Worm (Caenorhabditis elegans) whole organism, young adult: ENCODE results near the gene C27C12.4.

ENCODE experiments used
- B0035.1 ChIP-seq: sonication (generic microtip); optimal IDR thresholded peaks from 2 replicates; lab custom pipeline; 2016; ENCODE audit warnings: missing genetic modification characterization, mild to moderate bottlenecking, missing compliant biosample characterization, missing genotype, missing genetic modification reagents
- C17E4.6 ChIP-seq: fragments of 200-800 bp; sonication (Bioruptor generic); IDR thresholded peaks from 2 replicates; pipeline ENCODE4 v1.3.6; 2022; ENCODE audit warnings: missing genetic modification reagents, missing genetic modification characterization, missing compliant biosample characterization
- D2030.7 ChIP-seq: fragments of 200-800 bp; sonication (Bioruptor generic); IDR thresholded peaks from 2 replicates; pipeline ENCODE4 v1.3.6; 2022; ENCODE audit warnings: missing genetic modification reagents, missing genetic modification characterization, missing compliant biosample characterization
- F10E7.11 ChIP-seq: sonication (generic microtip); optimal IDR thresholded peaks from 2 replicates; lab custom pipeline; 2017; ENCODE audit warnings: mild to moderate bottlenecking, missing genetic modification characterization, moderate library complexity, missing compliant biosample characterization
- F37B4.10 ChIP-seq: fragments of 200-800 bp; sonication (Bioruptor generic); IDR thresholded peaks from 2 replicates; pipeline ENCODE4 v1.3.6; 2022; ENCODE audit warnings: missing genetic modification characterization, missing compliant biosample characterization
- F39B2.1 ChIP-seq: fragments of 200-800 bp; sonication (Bioruptor generic); IDR thresholded peaks from 2 replicates; pipeline ENCODE4 v1.3.6; 2022; ENCODE audit warnings: missing genetic modification reagents, missing genetic modification characterization, missing compliant biosample characterization
- F57A8.1 ChIP-seq: fragments of 200-800 bp; sonication (Bioruptor generic); optimal IDR thresholded peaks from 2 replicates; lab custom pipeline; 2018; ENCODE audit warnings: mild to moderate bottlenecking, missing genetic modification characterization, moderate library complexity, missing compliant biosample characterization
- K11D2.4 ChIP-seq: fragments of 200-800 bp; sonication (Bioruptor generic); IDR thresholded peaks from 2 replicates; pipeline ENCODE4 v1.3.6; 2022; ENCODE audit warnings: missing genetic modification reagents, missing genetic modification characterization, missing compliant biosample characterization
- T07F8.4 ChIP-seq: sonication (generic microtip); optimal IDR thresholded peaks from 2 replicates; lab custom pipeline; 2016; ENCODE audit warnings: mild to moderate bottlenecking, missing genetic modification characterization, moderate library complexity, missing compliant biosample characterization
- Y95B8A.8 ChIP-seq: fragments of 200-800 bp; sonication (Bioruptor generic); IDR thresholded peaks from 2 replicates; pipeline ENCODE4 v1.3.6; 2022; ENCODE audit warnings: missing genetic modification reagents, missing genetic modification characterization, missing compliant biosample characterization
- ZK185.1 ChIP-seq: sonication (generic microtip); optimal IDR thresholded peaks from 2 replicates; lab custom pipeline; 2016; ENCODE audit warnings: mild to moderate bottlenecking, missing genetic modification characterization, missing compliant biosample characterization; ENCODE audit not compliant: poor library complexity, severe bottlenecking
- atf-7 ChIP-seq: sonication (generic microtip); optimal IDR thresholded peaks from 2 replicates; lab custom pipeline; 2017; ENCODE audit warnings: mild to moderate bottlenecking, missing genetic modification characterization, missing compliant biosample characterization
- ceh-27 ChIP-seq: fragments of 200-800 bp; sonication (Bioruptor generic); optimal IDR thresholded peaks from 2 replicates; lab custom pipeline; 2018; ENCODE audit warnings: mild to moderate bottlenecking, missing genetic modification characterization, moderate library complexity, missing compliant biosample characterization
- ceh-40 ChIP-seq: fragments of 200-800 bp; sonication (Bioruptor generic); IDR thresholded peaks from 2 replicates; pipeline ENCODE4 v1.3.6; 2022; ENCODE audit warnings: missing genetic modification characterization, missing compliant biosample characterization
- ceh-58 ChIP-seq: fragments of 200-800 bp; sonication (Bioruptor generic); IDR thresholded peaks from 2 replicates; pipeline ENCODE4 v1.3.6; 2022; ENCODE audit warnings: missing genetic modification characterization, missing compliant biosample characterization
- ceh-91 ChIP-seq: fragments of 200-800 bp; sonication (Bioruptor generic); IDR thresholded peaks from 2 replicates; pipeline ENCODE4 v1.3.6; 2022; ENCODE audit warnings: missing genetic modification reagents, missing genetic modification characterization, missing compliant biosample characterization
- chd-7 ChIP-seq: sonication (generic microtip); optimal IDR thresholded peaks from 2 replicates; lab custom pipeline; 2016; ENCODE audit warnings: mild to moderate bottlenecking, missing genetic modification characterization, moderate library complexity, missing compliant biosample characterization
- die-1 ChIP-seq: sonication (generic microtip); optimal IDR thresholded peaks from 2 replicates; lab custom pipeline; 2016; ENCODE audit warnings: missing genotype, mild to moderate bottlenecking, missing genetic modification characterization, missing compliant biosample characterization
- dpl-1 ChIP-seq: fragments of 150-350 bp; optimal IDR thresholded peaks from 2 replicates; lab custom pipeline; 2014; ENCODE audit warnings: missing biosample characterization, missing genetic modification reagents, missing genetic modification characterization
- efl-1 ChIP-seq: fragments of 150-350 bp; optimal IDR thresholded peaks from 2 replicates; lab custom pipeline; 2014; ENCODE audit warnings: missing biosample characterization, missing genetic modification reagents, missing genetic modification characterization
- egrh-3 ChIP-seq: fragments of 200-800 bp; sonication (Bioruptor generic); IDR thresholded peaks from 2 replicates; pipeline ENCODE4 v1.3.6; 2022; ENCODE audit warnings: missing genetic modification reagents, missing genetic modification characterization, missing compliant biosample characterization
- gei-17 ChIP-seq: fragments of 200-800 bp; sonication (Bioruptor generic); optimal IDR thresholded peaks from 2 replicates; lab custom pipeline; 2018; ENCODE audit warnings: mild to moderate bottlenecking, missing genetic modification characterization, missing compliant biosample characterization
- hrde-1 ChIP-seq: sonication (generic microtip); optimal IDR thresholded peaks from 2 replicates; lab custom pipeline; 2016; ENCODE audit warnings: missing genetic modification characterization, mild to moderate bottlenecking, missing compliant biosample characterization, moderate library complexity, missing genotype, missing genetic modification reagents, borderline replicate concordance
- lin-35 ChIP-seq, 3 experiments: fragments of 150-350 bp in 2 of 3; sonication (generic microtip) in 1 of 3; optimal IDR thresholded peaks; 2 replicates each; lab custom pipeline; 2014 to 2018; ENCODE audit warnings: missing biosample characterization in 3 of 3, missing genetic modification characterization in 3 of 3, missing genetic modification reagents in 3 of 3
- madf-3 ChIP-seq: fragments of 200-800 bp; sonication (Bioruptor generic); IDR thresholded peaks from 2 replicates; pipeline ENCODE4 v1.3.6; 2022; ENCODE audit warnings: missing genetic modification reagents, missing genetic modification characterization, missing compliant biosample characterization
- madf-6 ChIP-seq: fragments of 200-800 bp; sonication (Bioruptor generic); IDR thresholded peaks from 2 replicates; pipeline ENCODE4 v1.3.6; 2022; ENCODE audit warnings: missing genetic modification reagents, missing genetic modification characterization, missing compliant biosample characterization
- madf-8 ChIP-seq: fragments of 200-800 bp; sonication (Bioruptor generic); conservative IDR thresholded peaks from 2 replicates; pipeline ENCODE4 v1.3.6; 2022; ENCODE audit warnings: missing genetic modification reagents, missing genetic modification characterization, missing compliant biosample characterization
- mcd-1 ChIP-seq: fragments of 200-800 bp; sonication (Bioruptor generic); IDR thresholded peaks from 2 replicates; pipeline ENCODE4 v1.3.6; 2022; ENCODE audit warnings: missing genetic modification reagents, missing genetic modification characterization, missing compliant biosample characterization
- nfya-1 ChIP-seq: sonication (generic microtip); optimal IDR thresholded peaks from 2 replicates; lab custom pipeline; 2017; ENCODE audit warnings: antibody characterized with exemption, missing compliant biosample characterization, missing genetic modification characterization, borderline replicate concordance; ENCODE audit not compliant: insufficient read depth
- nhr-120 ChIP-seq: fragments of 200-800 bp; sonication (Bioruptor generic); IDR thresholded peaks from 2 replicates; pipeline ENCODE4 v1.3.6; 2022; ENCODE audit warnings: missing genetic modification characterization, missing compliant biosample characterization
- nhr-179 ChIP-seq: sonication (generic microtip); optimal IDR thresholded peaks from 2 replicates; lab custom pipeline; 2016; ENCODE audit warnings: mild to moderate bottlenecking, missing genetic modification characterization, missing compliant biosample characterization
- pbrm-1 ChIP-seq: fragments of 200-800 bp; sonication (Bioruptor generic); IDR thresholded peaks from 2 replicates; pipeline ENCODE4 v1.3.6; 2022; ENCODE audit warnings: missing genetic modification reagents, missing genetic modification characterization, missing compliant biosample characterization
- pha-4 ChIP-seq: fragments of 150-350 bp; sonication (generic microtip); optimal IDR thresholded peaks from 2 replicates; lab custom pipeline; 2014; ENCODE audit warnings: missing biosample characterization, missing genetic modification reagents, missing genetic modification characterization
- snpc-1.3 ChIP-seq: sonication (generic microtip); optimal IDR thresholded peaks from 2 replicates; lab custom pipeline; 2017; ENCODE audit warnings: missing genetic modification characterization, mild to moderate bottlenecking, missing compliant biosample characterization, antibody characterized with exemption, moderate library complexity, missing genotype, missing genetic modification reagents; ENCODE audit not compliant: insufficient read depth
- xnd-1 ChIP-seq: sonication (generic microtip); optimal IDR thresholded peaks from 2 replicates; lab custom pipeline; 2016; ENCODE audit warnings: missing genotype, missing genetic modification reagents, missing genetic modification characterization, missing compliant biosample characterization
- zfh-2 ChIP-seq: fragments of 200-800 bp; sonication (Bioruptor generic); conservative IDR thresholded peaks from 2 replicates; pipeline ENCODE4 v1.3.6; 2022; ENCODE audit warnings: missing genetic modification reagents, missing genetic modification characterization, missing compliant biosample characterization

Gene C27C12.4

DNA sequence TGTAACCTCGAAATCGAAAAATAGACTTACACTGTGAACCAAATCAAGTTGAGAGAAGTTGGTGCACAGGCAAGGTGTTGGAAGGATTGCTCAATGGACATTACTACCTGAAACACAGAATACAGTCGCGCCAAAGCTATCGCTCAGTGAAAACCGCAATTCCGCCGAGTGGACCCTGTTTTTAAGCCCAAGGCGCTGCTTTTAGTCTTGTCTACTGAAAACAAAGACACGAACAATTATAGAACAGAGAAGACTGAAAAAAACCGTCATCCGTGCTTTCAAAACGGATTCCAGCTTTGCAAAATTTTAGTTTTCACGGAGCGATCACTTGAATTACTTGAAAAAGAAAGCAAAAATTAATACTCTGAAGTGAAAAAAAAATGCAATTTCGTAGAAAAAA, 14.3 kb downstream of the C27C12.4 start, which contains the start of gene F31F6.1:
TSS of gene F31F6.1 (minus strand) at position 101 of the 400 bp plus-strand sequence.
- TF ChIP-seq snpc-1.3 (tag; lab: Kevin White, UChicago): no peak
- TF ChIP-seq F57A8.1 (GFP tag; lab: Kevin White, UChicago): no peak
- TF ChIP-seq F37B4.10 (GFP tag; lab: Robert Waterston, UW): no peak
- TF ChIP-seq D2030.7: no peak
- TF ChIP-seq madf-3 (GFP tag; lab: Robert Waterston, UW): no peak
- no peak for TF ChIP-seq gei-17 (GFP tag; lab: Kevin White, UChicago)
- no peak for TF ChIP-seq nhr-179
- TF ChIP-seq efl-1: no peak

DNA sequence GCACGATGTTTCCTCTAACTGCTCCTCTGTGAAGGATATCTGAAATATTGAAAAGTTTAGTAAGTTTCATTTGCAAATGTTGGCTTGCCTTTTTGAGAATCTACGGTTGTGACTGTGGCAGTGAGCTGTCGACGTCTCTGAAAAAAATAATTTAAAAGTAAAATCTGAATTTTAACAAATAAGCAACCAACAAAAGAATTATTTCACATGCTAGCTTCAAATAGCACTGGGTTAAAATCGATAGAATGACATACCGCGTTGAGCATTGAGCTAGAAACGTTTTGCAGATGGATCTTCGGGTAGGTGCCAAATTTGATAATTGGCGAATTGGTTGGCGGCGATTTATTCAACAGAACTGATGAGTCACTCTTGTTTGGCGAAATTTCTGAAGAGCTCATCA, 17.9 kb downstream of the C27C12.4 start, which contains the start of gene F31F6.2:
TSS of gene F31F6.2 (minus strand) at position 101 of the 400 bp plus-strand sequence.
- no peak for TF ChIP-seq zfh-2 (GFP tag; lab: Robert Waterston, UW)
- no peak for TF ChIP-seq hrde-1 (tag; lab: Kevin White, UChicago)
- no peak for TF ChIP-seq lin-35 (GFP tag; optimal IDR thresholded peaks at IDR 0.05; lab: Kevin White, UChicago)
- no peak for TF ChIP-seq K11D2.4 (GFP tag; lab: Robert Waterston, UW)
- no peak for TF ChIP-seq ZK185.1 (tag; lab: Kevin White, UChicago)
- TF ChIP-seq nfya-1 (tag; lab: Kevin White, UChicago): no peak
- no peak for TF ChIP-seq efl-1
- no peak for TF ChIP-seq chd-7 (tag; lab: Kevin White, UChicago)
- TF ChIP-seq pha-4: no peak
- no peak for TF ChIP-seq nhr-179
- TF ChIP-seq madf-6: no peak
- no peak for TF ChIP-seq T07F8.4 (tag; lab: Kevin White, UChicago)
- TF ChIP-seq gei-17 (GFP tag; lab: Kevin White, UChicago): no peak
- no peak for TF ChIP-seq ceh-27 (GFP tag; lab: Kevin White, UChicago)

- TF ChIP-seq madf-6 (peak; percentile 65), nhr-120 (no peak), mcd-1 (GFP tag; lab: Robert Waterston, UW) (peak; percentile 46), madf-8 (GFP tag; lab: Robert Waterston, UW) (0 out of 2 replicates have a peak, but pooled peaks have one; percentile 8), madf-3 (GFP tag; lab: Robert Waterston, UW) (no peak), ceh-91 (GFP tag; lab: Robert Waterston, UW) (no peak), efl-1 (peak; percentile 73), F39B2.1 (GFP tag; lab: Robert Waterston, UW) (no peak), ceh-58 (no peak), ceh-40 (GFP tag; lab: Robert Waterston, UW) (no peak), pbrm-1 (no peak), dpl-1 (GFP tag; lab: Kevin White, UChicago) (peak; percentile 38)
Observed at ce11 chrX:14872817-14873469, 19.1 kb downstream of the C27C12.4 start, which contains the start of gene F31F6.3. Gene F31F6.3 (minus strand): TSS chrX:14872867.

- TF ChIP-seq lin-35 (GFP tag; optimal IDR thresholded peaks at IDR 0.05; lab: Kevin White, UChicago) (no peak), egrh-3 (GFP tag; lab: Robert Waterston, UW) (no peak), xnd-1 (tag; lab: Kevin White, UChicago) (no peak), die-1 (no peak), C17E4.6 (no peak), nhr-179 (no peak), ceh-91 (GFP tag; lab: Robert Waterston, UW) (no peak), atf-7 (tag; lab: Kevin White, UChicago) (no peak), F10E7.11 (tag; lab: Kevin White, UChicago) (no peak), B0035.1 (tag; lab: Kevin White, UChicago) (no peak), mcd-1 (GFP tag; lab: Robert Waterston, UW) (no peak), Y95B8A.8 (GFP tag; lab: Robert Waterston, UW) (no peak)
- TF ChIP-seq, all 124 proteins: peak for 0
Observed at ce11 chrX:14875668-14876067, 21.8 kb downstream of the C27C12.4 start, which contains the start of gene sssh-1. Gene sssh-1 (plus strand): TSS chrX:14875968.
